Fruit fly (Drosophila melanogaster) whole organism, larva: ENCODE results near the gene djl.
A peak's percentile ranks its signal among the peaks of the same experiment; 100 is the strongest.

Experiments
- noc ChIP-seq: fragments of 200-800 bp; sonication (Bioruptor generic); optimal IDR thresholded peaks from 3 replicates; lab custom pipeline; 2019; ENCODE audit warnings: missing biosample characterization, mild to moderate bottlenecking, missing genetic modification characterization, moderate library complexity

Gene djl

dm6 chr3R:7061875-7062274, 1.3 kb downstream of the djl start, which contains the start of gene Mst84B:
Gene Mst84B (plus strand): TSS chr3R:7062175.
- TF ChIP-seq noc: no peak

- TF ChIP-seq noc: no peak
Observed at dm6 chr3R:7066267-7066666, 5.7 kb downstream of the djl start.

dm6 chr3R:7067092-7067491, 6.5 kb downstream of the djl start, which contains the start of the genes CG1105 and CG1965:
Gene CG1105 (minus strand): TSS chr3R:7067136.
Gene CG1965 (plus strand): TSS chr3R:7067401.
- peak; percentile 81 for TF ChIP-seq noc

- no peak for TF ChIP-seq noc
Observed at dm6 chr3R:7074297-7075114, 13.9 kb downstream of the djl start, which contains the start of the genes Ufl1 and CG1943. Gene Ufl1 (minus strand): TSS chr3R:7074452. Gene CG1943 (plus strand): TSS chr3R:7074859.

dm6 chr3R:7075115-7075425, 14.5 kb downstream of the djl start:
- TF ChIP-seq noc: no peak

- TF ChIP-seq noc: peak; percentile 92
Observed at dm6 chr3R:7075712-7076183, 15.2 kb downstream of the djl start.

dm6 chr3R:7076293-7076981, 15.9 kb downstream of the djl start:
- no peak for TF ChIP-seq noc

dm6 chr3R:7079718-7080117, 19.2 kb downstream of the djl start:
- no peak for TF ChIP-seq noc

- no peak for TF ChIP-seq noc
Observed at dm6 chr3R:7080157-7080916, 19.8 kb downstream of the djl start, which contains the start of gene Ref1. Gene Ref1 (minus strand): TSS chr3R:7080387.

- no peak for TF ChIP-seq noc
Observed at dm6 chr3R:7081972-7082371, 21.4 kb downstream of the djl start, which contains the start of gene Dpck. Gene Dpck (plus strand): TSS chr3R:7082182.

dm6 chr3R:7083750-7084149, 23.2 kb downstream of the djl start:
- TF ChIP-seq noc: no peak

- TF ChIP-seq noc: no peak
Observed at dm6 chr3R:7085455-7085854, 24.9 kb downstream of the djl start.

dm6 chr3R:7085983-7086376, 25.4 kb downstream of the djl start, which contains the start of gene Tailor:
Gene Tailor (minus strand): TSS chr3R:7086083.
- TF ChIP-seq noc: no peak

dm6 chr3R:7086377-7087200, 26.0 kb downstream of the djl start, which contains the start of gene alphaTub84B:
Gene alphaTub84B (plus strand): TSS chr3R:7086599.
- peak; percentile 66 for TF ChIP-seq noc

dm6 chr3R:7087201-7087505, 26.6 kb downstream of the djl start:
- TF ChIP-seq noc: no peak

- TF ChIP-seq noc: no peak
Observed at dm6 chr3R:7087904-7088303, 27.3 kb downstream of the djl start.
